Worm (Caenorhabditis elegans) whole organism, L1 larva: ENCODE measurements around the gene Y62H9A.15.
A peak's percentile ranks its signal among the peaks of the same experiment; 100 is the strongest.

Source experiments
- C04F5.9 ChIP-seq: sonication (generic microtip); optimal IDR thresholded peaks from 2 replicates; lab custom pipeline; 2016; ENCODE audit warnings: missing genetic modification characterization, missing compliant biosample characterization
- F16B12.6 ChIP-seq: fragments of 150-350 bp; optimal IDR thresholded peaks from 2 replicates; lab custom pipeline; 2014; ENCODE audit warnings: missing biosample characterization, missing genetic modification characterization
- Y116A8C.19 ChIP-seq: sonication (generic microtip); optimal IDR thresholded peaks from 2 replicates; lab custom pipeline; 2016; ENCODE audit warnings: missing compliant biosample characterization, missing genetic modification characterization, borderline replicate concordance
- aha-1 ChIP-seq: fragments of 150-350 bp; optimal IDR thresholded peaks from 2 replicates; lab custom pipeline; 2014; ENCODE audit warnings: missing biosample characterization, missing genetic modification characterization
- aly-2 ChIP-seq: fragments of 150-350 bp; optimal IDR thresholded peaks from 2 replicates; lab custom pipeline; 2014; ENCODE audit warnings: missing biosample characterization, missing genetic modification characterization
- ama-1 ChIP-seq: fragments of 150-350 bp; optimal IDR thresholded peaks from 2 replicates; lab custom pipeline; 2014
- blmp-1 ChIP-seq: fragments of 150-350 bp; optimal IDR thresholded peaks from 2 replicates; lab custom pipeline; 2014; ENCODE audit warnings: missing biosample characterization, missing genetic modification characterization
- ceh-63 ChIP-seq: fragments of 200-800 bp; sonication (Bioruptor generic); optimal IDR thresholded peaks from 2 replicates; lab custom pipeline; 2018; ENCODE audit warnings: mild to moderate bottlenecking, missing genetic modification characterization, missing compliant biosample characterization
- ceh-8 ChIP-seq: fragments of 200-800 bp; sonication (Bioruptor generic); optimal IDR thresholded peaks from 2 replicates; lab custom pipeline; 2018; ENCODE audit warnings: mild to moderate bottlenecking, missing genetic modification characterization, moderate library complexity, missing compliant biosample characterization
- ceh-82 ChIP-seq, 3 experiments: fragments of 150-350 bp in 1 of 3; sonication (generic microtip) in 2 of 3; optimal IDR thresholded peaks; 2 replicates each; lab custom pipeline; 2014 to 2017; ENCODE audit warnings: missing biosample characterization in 3 of 3, missing genetic modification characterization in 3 of 3
- ceh-88 ChIP-seq: fragments of 200-800 bp; sonication (Bioruptor generic); IDR thresholded peaks from 2 replicates; pipeline ENCODE4 v1.3.6; 2022; ENCODE audit warnings: missing genetic modification characterization, missing compliant biosample characterization
- dpl-1 ChIP-seq, 3 experiments: fragments of 150-350 bp in 2 of 3; sonication (generic microtip) in 1 of 3; optimal IDR thresholded peaks; 2 replicates each; lab custom pipeline; 2014 to 2017; ENCODE audit warnings: missing biosample characterization in 3 of 3, missing genetic modification characterization in 3 of 3, missing genetic modification reagents in 3 of 3
- dsc-1 ChIP-seq: sonication (generic microtip); optimal IDR thresholded peaks from 2 replicates; lab custom pipeline; 2016; ENCODE audit warnings: mild to moderate bottlenecking, missing genetic modification characterization, missing compliant biosample characterization
- efl-1 ChIP-seq, 4 experiments: fragments of 150-350 bp; optimal IDR thresholded peaks in 3 of 4; peaks in 1 of 4; 1 replicate in 1 of 4; 2 replicates in 3 of 4; lab custom pipeline; 2014; ENCODE audit warnings: missing biosample characterization in 2 of 4, missing genetic modification characterization in 2 of 4, missing genetic modification reagents in 2 of 4
- efl-3 ChIP-seq: fragments of 200-800 bp; sonication (Bioruptor generic); optimal IDR thresholded peaks from 2 replicates; lab custom pipeline; 2018; ENCODE audit warnings: mild to moderate bottlenecking, missing genetic modification characterization, missing compliant biosample characterization
- egl-27 ChIP-seq, 2 experiments: fragments of 150-350 bp in 1 of 2; sonication (generic microtip); optimal IDR thresholded peaks; 3 replicates each; lab custom pipeline; 2017 to 2018; ENCODE audit warnings: missing biosample characterization in 2 of 2, missing genetic modification characterization in 2 of 2, missing genetic modification reagents in 2 of 2
- elt-3 ChIP-seq, 6 experiments: fragments of 150-350 bp in 1 of 6; sonication (generic microtip); optimal IDR thresholded peaks; 2 replicates each; lab custom pipeline; 2017 to 2018; ENCODE audit warnings: missing biosample characterization in 6 of 6, missing genetic modification characterization in 6 of 6, inconsistent platforms in 1 of 6
- hlh-17 ChIP-seq: fragments of 200-800 bp; sonication (Bioruptor generic); optimal IDR thresholded peaks from 2 replicates; lab custom pipeline; 2018; ENCODE audit warnings: missing genetic modification characterization, mild to moderate bottlenecking, missing compliant biosample characterization, moderate library complexity, borderline replicate concordance
- hlh-4 ChIP-seq: sonication (generic microtip); optimal IDR thresholded peaks from 2 replicates; lab custom pipeline; 2016; ENCODE audit warnings: mild to moderate bottlenecking, missing genetic modification characterization, missing compliant biosample characterization
- hpl-2 ChIP-seq: fragments of 150-350 bp; optimal IDR thresholded peaks from 2 replicates; lab custom pipeline; 2014; ENCODE audit warnings: missing biosample characterization, missing genetic modification reagents, missing genetic modification characterization
- jun-1 ChIP-seq: fragments of 150-350 bp; optimal IDR thresholded peaks from 2 replicates; lab custom pipeline; 2014; ENCODE audit warnings: missing biosample characterization, missing genetic modification reagents, missing genetic modification characterization
- lin-13 ChIP-seq: fragments of 150-350 bp; optimal IDR thresholded peaks from 2 replicates; lab custom pipeline; 2014; ENCODE audit warnings: missing biosample characterization, missing genetic modification reagents, missing genetic modification characterization
- lin-14 ChIP-seq: fragments of 200-800 bp; sonication (Bioruptor generic); optimal IDR thresholded peaks from 2 replicates; lab custom pipeline; 2018; ENCODE audit warnings: mild to moderate bottlenecking, missing genetic modification characterization, moderate library complexity, missing compliant biosample characterization
- lin-15B ChIP-seq: fragments of 150-350 bp; sonication (generic microtip); optimal IDR thresholded peaks from 3 replicates; lab custom pipeline; 2014; ENCODE audit warnings: missing biosample characterization, missing genetic modification characterization
- lir-3 ChIP-seq: sonication (generic microtip); optimal IDR thresholded peaks from 2 replicates; lab custom pipeline; 2016; ENCODE audit warnings: mild to moderate bottlenecking, missing genetic modification characterization, moderate library complexity, missing compliant biosample characterization; ENCODE audit not compliant: poor library complexity
- lsy-2 ChIP-seq, 2 experiments: fragments of 150-350 bp; optimal IDR thresholded peaks; 2 replicates each; lab custom pipeline; 2014; ENCODE audit warnings: missing biosample characterization in 2 of 2, missing genetic modification characterization in 2 of 2
- mep-1 ChIP-seq: fragments of 150-350 bp; optimal IDR thresholded peaks from 2 replicates; lab custom pipeline; 2014; ENCODE audit warnings: missing biosample characterization, missing genetic modification characterization
- nhr-12 ChIP-seq: sonication (generic microtip); optimal IDR thresholded peaks from 2 replicates; lab custom pipeline; 2017; ENCODE audit warnings: missing biosample characterization, missing genetic modification characterization
- nhr-20 ChIP-seq: sonication (generic microtip); optimal IDR thresholded peaks from 2 replicates; lab custom pipeline; 2016; ENCODE audit warnings: mild to moderate bottlenecking, missing genetic modification characterization, missing compliant biosample characterization
- nhr-28 ChIP-seq: fragments of 150-350 bp; optimal IDR thresholded peaks from 2 replicates; lab custom pipeline; 2014; ENCODE audit warnings: missing biosample characterization, missing genetic modification characterization
- nhr-47 ChIP-seq: sonication (generic microtip); optimal IDR thresholded peaks from 2 replicates; lab custom pipeline; 2016; ENCODE audit warnings: mild to moderate bottlenecking, missing genetic modification characterization, moderate library complexity, missing compliant biosample characterization
- nhr-71 ChIP-seq: sonication (generic microtip); optimal IDR thresholded peaks from 2 replicates; lab custom pipeline; 2016; ENCODE audit warnings: mild to moderate bottlenecking, missing genetic modification characterization, moderate library complexity, missing compliant biosample characterization
- nhr-85 ChIP-seq: sonication (generic microtip); peaks from one replicate; lab custom pipeline; 2016; ENCODE audit warnings: missing genetic modification characterization, inconsistent platforms, missing compliant biosample characterization
- nhr-90 ChIP-seq: sonication (generic microtip); optimal IDR thresholded peaks from 2 replicates; lab custom pipeline; 2016; ENCODE audit warnings: mild to moderate bottlenecking, missing genetic modification characterization, missing compliant biosample characterization; ENCODE audit not compliant: poor library complexity
- pag-3 ChIP-seq: sonication (generic microtip); optimal IDR thresholded peaks from 2 replicates; lab custom pipeline; 2017; ENCODE audit warnings: missing genetic modification characterization, mild to moderate bottlenecking, missing compliant biosample characterization, antibody characterized with exemption, borderline replicate concordance; ENCODE audit not compliant: insufficient read depth
- rnt-1 ChIP-seq: sonication (generic microtip); optimal IDR thresholded peaks from 2 replicates; lab custom pipeline; 2016; ENCODE audit warnings: mild to moderate bottlenecking, missing genetic modification characterization, moderate library complexity, missing compliant biosample characterization
- sox-4 ChIP-seq: sonication (generic microtip); optimal IDR thresholded peaks from 2 replicates; lab custom pipeline; 2016; ENCODE audit warnings: missing genetic modification characterization, missing compliant biosample characterization
- sptf-1 ChIP-seq: fragments of 150-350 bp; optimal IDR thresholded peaks from 2 replicates; lab custom pipeline; 2014; ENCODE audit warnings: missing biosample characterization, missing genetic modification characterization
- swsn-7 ChIP-seq: sonication (generic microtip); optimal IDR thresholded peaks from 2 replicates; lab custom pipeline; 2016; ENCODE audit warnings: missing genetic modification characterization, missing compliant biosample characterization
- tlp-1 ChIP-seq: fragments of 150-350 bp; optimal IDR thresholded peaks from 2 replicates; lab custom pipeline; 2014; ENCODE audit warnings: missing biosample characterization, missing genetic modification characterization
- unc-62 ChIP-seq: fragments of 150-350 bp; optimal IDR thresholded peaks from 2 replicates; lab custom pipeline; 2014; ENCODE audit warnings: missing biosample characterization, missing genetic modification reagents, missing genetic modification characterization
- vab-15 ChIP-seq: sonication (generic microtip); optimal IDR thresholded peaks from 2 replicates; lab custom pipeline; 2017; ENCODE audit warnings: missing genotype, mild to moderate bottlenecking, missing genetic modification characterization, missing compliant biosample characterization
- xbp-1 ChIP-seq: sonication (generic microtip); optimal IDR thresholded peaks from 2 replicates; lab custom pipeline; 2016; ENCODE audit warnings: missing genetic modification characterization, missing compliant biosample characterization
- zip-4 ChIP-seq: fragments of 200-800 bp; sonication (Bioruptor generic); optimal IDR thresholded peaks from 2 replicates; lab custom pipeline; 2018; ENCODE audit warnings: mild to moderate bottlenecking, missing genetic modification characterization, moderate library complexity, missing compliant biosample characterization
- ztf-11 ChIP-seq, 2 experiments: sonication (generic microtip); optimal IDR thresholded peaks; 2 replicates each; lab custom pipeline; 2016 to 2017; ENCODE audit warnings: missing genetic modification characterization in 2 of 2, missing biosample characterization in 1 of 2, missing compliant biosample characterization in 1 of 2
- ztf-4 ChIP-seq: fragments of 150-350 bp; optimal IDR thresholded peaks from 2 replicates; lab custom pipeline; 2014; ENCODE audit warnings: missing biosample characterization, missing genetic modification characterization

Gene Y62H9A.15

ce11 chrX:11931559-11931958 lies 21.6 kb upstream of the Y62H9A.15 start, which contains the start of gene dot-1.4:
TSS of gene dot-1.4 (minus strand) at chrX:11931659.
- TF ChIP-seq hlh-17 (GFP tag; lab: Kevin White, UChicago) (no peak), ceh-8 (GFP tag; lab: Kevin White, UChicago) (no peak), nhr-71 (tag; lab: Kevin White, UChicago) (no peak), ceh-88 (no peak), ceh-82 (tag; optimal IDR thresholded peaks at IDR 0.05; lab: Kevin White, UChicago) (no peak), zip-4 (GFP tag; lab: Kevin White, UChicago) (no peak), nhr-28 (tag; lab: Kevin White, UChicago) (no peak), lin-13 (no peak), Y116A8C.19 (tag; lab: Kevin White, UChicago) (no peak), nhr-20 (no peak), lsy-2 (tag; optimal IDR thresholded peaks at IDR 0.05; lab: Kevin White, UChicago) (no peak), tlp-1 (tag; lab: Kevin White, UChicago) (no peak), blmp-1 (tag; lab: Kevin White, UChicago) (no peak), aly-2 (tag; lab: Kevin White, UChicago) (no peak), efl-1 (optimal IDR thresholded peaks at IDR 0.05; lab: Kevin White, UChicago) (no peak), efl-1 (GFP tag; optimal IDR thresholded peaks at IDR 0.05 in 1 of 2; lab: Kevin White, UChicago) (no peak)

DNA sequence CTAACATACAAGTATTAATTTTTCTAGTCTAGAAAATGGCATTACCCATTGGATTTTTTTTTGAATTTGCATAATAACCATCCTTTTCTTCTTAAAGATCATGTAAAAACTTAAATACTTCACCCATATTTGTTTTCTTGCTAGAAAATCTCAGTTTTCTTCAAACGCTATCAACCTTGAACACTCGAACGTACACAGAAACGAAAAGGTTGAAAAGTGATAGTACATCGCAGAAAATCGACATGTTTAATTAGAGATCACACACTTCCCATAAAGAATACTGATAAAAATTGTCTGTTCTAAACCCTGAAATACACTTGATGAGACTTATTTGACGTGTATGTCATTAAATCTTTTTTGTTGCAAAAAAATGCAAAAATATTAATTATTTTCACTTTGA lies 17.6 kb upstream of the Y62H9A.15 start, which contains the start of gene F55G7.4:
Gene F55G7.4, plus strand, starts transcription at position 301 of the 400 bp plus-strand sequence.
- TF ChIP-seq jun-1 (tag; lab: Kevin White, UChicago) (no peak), nhr-20 (no peak), egl-27 (tag; optimal IDR thresholded peaks at IDR 0.05; lab: Kevin White, UChicago) (no peak), dsc-1 (no peak), sptf-1 (tag; lab: Kevin White, UChicago) (no peak), nhr-12 (no peak), dpl-1 (GFP tag; optimal IDR thresholded peaks at IDR 0.05; lab: Kevin White, UChicago) (no peak), xbp-1 (tag; lab: Kevin White, UChicago) (no peak), aha-1 (no peak), sox-4 (no peak), hlh-4 (tag; lab: Kevin White, UChicago) (no peak), hpl-2 (GFP tag; lab: Kevin White, UChicago) (no peak), ztf-4 (no peak), F16B12.6 (no peak), tlp-1 (tag; lab: Kevin White, UChicago) (no peak), swsn-7 (tag; lab: Kevin White, UChicago) (no peak)

DNA sequence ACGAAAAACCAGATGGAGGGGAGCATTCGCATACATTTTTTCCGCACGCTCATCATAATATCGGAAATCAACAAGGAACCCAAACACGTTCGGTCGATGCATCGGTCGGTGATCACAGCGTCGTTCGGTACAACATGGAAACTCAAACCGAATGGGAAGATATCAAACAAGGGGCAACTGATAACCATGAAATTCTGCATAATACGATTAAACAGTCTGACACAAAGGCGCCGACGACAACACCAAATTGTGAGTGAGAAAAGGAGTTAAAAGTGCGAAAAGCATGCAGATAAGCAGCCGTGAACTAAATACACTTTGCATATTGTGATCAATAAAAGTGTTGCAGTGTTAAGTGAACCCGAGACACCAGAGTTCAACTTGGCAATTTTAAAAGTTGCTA lies 15.3 kb upstream of the Y62H9A.15 start:
- TF ChIP-seq lin-15B (tag; lab: Kevin White, UChicago) (no peak), rnt-1 (no peak), nhr-85 (tag; lab: Kevin White, UChicago) (no peak), pag-3 (tag; lab: Kevin White, UChicago) (no peak), ama-1 (lab: Kevin White, UChicago) (no peak), ztf-11 (tag; optimal IDR thresholded peaks at IDR 0.05; lab: Kevin White, UChicago) (no peak), aly-2 (tag; lab: Kevin White, UChicago) (no peak), unc-62 (GFP tag; lab: Kevin White, UChicago) (no peak), efl-1 (optimal IDR thresholded peaks at IDR 0.05; lab: Kevin White, UChicago) (no peak), efl-1 (GFP tag; optimal IDR thresholded peaks at IDR 0.05 in 1 of 2; lab: Kevin White, UChicago) (no peak), nhr-47 (tag; lab: Kevin White, UChicago) (no peak)

- peak; percentile 32 for TF ChIP-seq blmp-1 (tag; lab: Kevin White, UChicago)
- peak; percentile 13 for TF ChIP-seq hpl-2 (GFP tag; lab: Kevin White, UChicago)
- TF ChIP-seq nhr-90 = peak; percentile 72
- TF ChIP-seq lir-3 (tag; lab: Kevin White, UChicago) = no peak
- TF ChIP-seq ceh-82 (tag; optimal IDR thresholded peaks at IDR 0.05; lab: Kevin White, UChicago) = peak in 2 of 3 experiments; percentile 17 to 54
- TF ChIP-seq mep-1 (tag; lab: Kevin White, UChicago) = peak; percentile 65
- TF ChIP-seq ztf-4 = peak; percentile 31
- no peak for TF ChIP-seq lsy-2 (tag; optimal IDR thresholded peaks at IDR 0.05; lab: Kevin White, UChicago)
- TF ChIP-seq sptf-1 (tag; lab: Kevin White, UChicago) = no peak
- no peak for TF ChIP-seq vab-15 (tag; lab: Kevin White, UChicago)
- TF ChIP-seq hlh-17 (GFP tag; lab: Kevin White, UChicago) = no peak
- no peak for TF ChIP-seq efl-3 (GFP tag; lab: Kevin White, UChicago)
- peak in 4 of 6 experiments; percentile 23 to 38 (median 26) for TF ChIP-seq elt-3 (tag; optimal IDR thresholded peaks at IDR 0.05; lab: Kevin White, UChicago)
- peak; percentile 52 for TF ChIP-seq nhr-20
- no peak for TF ChIP-seq ceh-63 (GFP tag; lab: Kevin White, UChicago)
- TF ChIP-seq lin-14 (GFP tag; lab: Kevin White, UChicago) = peak; percentile 51
- TF ChIP-seq C04F5.9 (tag; lab: Kevin White, UChicago) = no peak
- no peak for TF ChIP-seq nhr-28 (tag; lab: Kevin White, UChicago)
Measured at ce11 chrX:11924158-11924557, 14.2 kb upstream of the Y62H9A.15 start, which contains the start of gene F55G7.1. TSS of gene F55G7.1 (plus strand) at chrX:11924433.
